Worm (Caenorhabditis elegans) whole organism, young adult: ENCODE data around the gene T16G1.6.

Experiments
- F22D6.2 ChIP-seq: sonication (generic microtip); optimal IDR thresholded peaks from 2 replicates; lab custom pipeline; 2016; ENCODE audit warnings: mild to moderate bottlenecking, missing genetic modification characterization, missing compliant biosample characterization
- F37B4.10 ChIP-seq: fragments of 200-800 bp; sonication (Bioruptor generic); IDR thresholded peaks from 2 replicates; pipeline ENCODE4 v1.3.6; 2022; ENCODE audit warnings: missing genetic modification characterization, missing compliant biosample characterization
- F39B2.1 ChIP-seq: fragments of 200-800 bp; sonication (Bioruptor generic); IDR thresholded peaks from 2 replicates; pipeline ENCODE4 v1.3.6; 2022; ENCODE audit warnings: missing genetic modification reagents, missing genetic modification characterization, missing compliant biosample characterization
- F52B5.7 ChIP-seq: sonication (generic microtip); optimal IDR thresholded peaks from 2 replicates; lab custom pipeline; 2016; ENCODE audit warnings: mild to moderate bottlenecking, missing genetic modification characterization, missing compliant biosample characterization
- F57C9.4 ChIP-seq: sonication (generic microtip); optimal IDR thresholded peaks from 2 replicates; lab custom pipeline; 2017; ENCODE audit warnings: mild to moderate bottlenecking, missing genetic modification characterization, missing compliant biosample characterization
- K11D2.4 ChIP-seq: fragments of 200-800 bp; sonication (Bioruptor generic); IDR thresholded peaks from 2 replicates; pipeline ENCODE4 v1.3.6; 2022; ENCODE audit warnings: missing genetic modification reagents, missing genetic modification characterization, missing compliant biosample characterization
- Y79H2A.3 ChIP-seq: fragments of 200-800 bp; sonication (Bioruptor generic); conservative IDR thresholded peaks from 2 replicates; pipeline ENCODE4 v1.3.6; 2022; ENCODE audit warnings: missing genetic modification reagents, missing genetic modification characterization, missing compliant biosample characterization
- Y95B8A.8 ChIP-seq: fragments of 200-800 bp; sonication (Bioruptor generic); IDR thresholded peaks from 2 replicates; pipeline ENCODE4 v1.3.6; 2022; ENCODE audit warnings: missing genetic modification reagents, missing genetic modification characterization, missing compliant biosample characterization
- ZK185.1 ChIP-seq: sonication (generic microtip); optimal IDR thresholded peaks from 2 replicates; lab custom pipeline; 2016; ENCODE audit warnings: mild to moderate bottlenecking, missing genetic modification characterization, missing compliant biosample characterization; ENCODE audit not compliant: poor library complexity, severe bottlenecking
- atf-7 ChIP-seq: sonication (generic microtip); optimal IDR thresholded peaks from 2 replicates; lab custom pipeline; 2017; ENCODE audit warnings: mild to moderate bottlenecking, missing genetic modification characterization, missing compliant biosample characterization
- ceh-100 ChIP-seq: fragments of 200-800 bp; sonication (Bioruptor generic); IDR thresholded peaks from 2 replicates; pipeline ENCODE4 v1.3.6; 2022; ENCODE audit warnings: missing genetic modification reagents, missing genetic modification characterization, missing compliant biosample characterization
- ceh-91 ChIP-seq: fragments of 200-800 bp; sonication (Bioruptor generic); IDR thresholded peaks from 2 replicates; pipeline ENCODE4 v1.3.6; 2022; ENCODE audit warnings: missing genetic modification reagents, missing genetic modification characterization, missing compliant biosample characterization
- dpl-1 ChIP-seq: fragments of 150-350 bp; optimal IDR thresholded peaks from 2 replicates; lab custom pipeline; 2014; ENCODE audit warnings: missing biosample characterization, missing genetic modification reagents, missing genetic modification characterization
- efl-1 ChIP-seq: fragments of 150-350 bp; optimal IDR thresholded peaks from 2 replicates; lab custom pipeline; 2014; ENCODE audit warnings: missing biosample characterization, missing genetic modification reagents, missing genetic modification characterization
- egl-44 ChIP-seq: fragments of 200-800 bp; sonication (Bioruptor generic); IDR thresholded peaks from 2 replicates; pipeline ENCODE4 v1.3.6; 2022; ENCODE audit warnings: missing genetic modification reagents, missing genetic modification characterization, missing compliant biosample characterization
- egrh-3 ChIP-seq: fragments of 200-800 bp; sonication (Bioruptor generic); IDR thresholded peaks from 2 replicates; pipeline ENCODE4 v1.3.6; 2022; ENCODE audit warnings: missing genetic modification reagents, missing genetic modification characterization, missing compliant biosample characterization
- fkh-3 ChIP-seq: sonication (generic microtip); optimal IDR thresholded peaks from 2 replicates; lab custom pipeline; 2016; ENCODE audit warnings: mild to moderate bottlenecking, missing genetic modification characterization, missing compliant biosample characterization
- him-1 ChIP-seq: sonication (generic microtip); optimal IDR thresholded peaks from 2 replicates; lab custom pipeline; 2016; ENCODE audit warnings: missing genotype, missing genetic modification reagents, missing genetic modification characterization, missing compliant biosample characterization
- hmg-1.2 ChIP-seq: fragments of 200-800 bp; sonication (Bioruptor generic); IDR thresholded peaks from 2 replicates; pipeline ENCODE4 v1.3.6; 2022; ENCODE audit warnings: missing genetic modification reagents, missing genetic modification characterization, missing compliant biosample characterization
- lin-26 ChIP-seq: fragments of 200-800 bp; sonication (Bioruptor generic); IDR thresholded peaks from 2 replicates; pipeline ENCODE4 v1.3.6; 2022; ENCODE audit warnings: missing genetic modification reagents, missing genetic modification characterization, missing compliant biosample characterization
- lin-35 ChIP-seq, 3 experiments: fragments of 150-350 bp in 2 of 3; sonication (generic microtip) in 1 of 3; optimal IDR thresholded peaks; 2 replicates each; lab custom pipeline; 2014 to 2018; ENCODE audit warnings: missing biosample characterization in 3 of 3, missing genetic modification characterization in 3 of 3, missing genetic modification reagents in 3 of 3
- madf-3 ChIP-seq: fragments of 200-800 bp; sonication (Bioruptor generic); IDR thresholded peaks from 2 replicates; pipeline ENCODE4 v1.3.6; 2022; ENCODE audit warnings: missing genetic modification reagents, missing genetic modification characterization, missing compliant biosample characterization
- mcd-1 ChIP-seq: fragments of 200-800 bp; sonication (Bioruptor generic); IDR thresholded peaks from 2 replicates; pipeline ENCODE4 v1.3.6; 2022; ENCODE audit warnings: missing genetic modification reagents, missing genetic modification characterization, missing compliant biosample characterization
- nfya-2 ChIP-seq: fragments of 200-800 bp; sonication (Bioruptor generic); IDR thresholded peaks from 2 replicates; pipeline ENCODE4 v1.3.6; 2022; ENCODE audit warnings: missing genetic modification reagents, missing genetic modification characterization, missing compliant biosample characterization
- nhr-80 ChIP-seq: sonication (generic microtip); optimal IDR thresholded peaks from 2 replicates; lab custom pipeline; 2016; ENCODE audit warnings: missing genetic modification characterization, missing compliant biosample characterization
- repo-1 ChIP-seq: sonication (generic microtip); optimal IDR thresholded peaks from 2 replicates; lab custom pipeline; 2017; ENCODE audit warnings: mild to moderate bottlenecking, missing genetic modification characterization, missing compliant biosample characterization
- snpc-1.3 ChIP-seq: sonication (generic microtip); optimal IDR thresholded peaks from 2 replicates; lab custom pipeline; 2017; ENCODE audit warnings: missing genetic modification characterization, mild to moderate bottlenecking, missing compliant biosample characterization, antibody characterized with exemption, moderate library complexity, missing genotype, missing genetic modification reagents; ENCODE audit not compliant: insufficient read depth
- snpc-4 ChIP-seq, 5 experiments: fragments of 150-350 bp in 1 of 5; sonication (generic microtip) in 4 of 5; optimal IDR thresholded peaks; 2 replicates each; lab custom pipeline; 2014 to 2018; ENCODE audit warnings: missing genetic modification characterization in 5 of 5, missing biosample characterization in 3 of 5, antibody characterized with exemption in 2 of 5, mild to moderate bottlenecking in 2 of 5, missing compliant biosample characterization in 2 of 5, missing genotype in 2 of 5, moderate library complexity in 2 of 5, missing genetic modification reagents in 1 of 5
- tbp1 ChIP-seq: fragments of 200-800 bp; sonication (Bioruptor generic); optimal IDR thresholded peaks from 2 replicates; lab custom pipeline; 2018; ENCODE audit warnings: mild to moderate bottlenecking, missing genetic modification characterization, missing compliant biosample characterization
- unc-62 ChIP-seq: fragments of 150-350 bp; optimal IDR thresholded peaks from 2 replicates; lab custom pipeline; 2014; ENCODE audit warnings: missing biosample characterization, missing genetic modification reagents, missing genetic modification characterization
- ztf-22 ChIP-seq: fragments of 200-800 bp; sonication (Bioruptor generic); optimal IDR thresholded peaks from 2 replicates; lab custom pipeline; 2018; ENCODE audit warnings: mild to moderate bottlenecking, missing genetic modification characterization, moderate library complexity, missing compliant biosample characterization
- ztf-25 ChIP-seq: fragments of 200-800 bp; sonication (Bioruptor generic); IDR thresholded peaks from 2 replicates; pipeline ENCODE4 v1.3.6; 2022; ENCODE audit warnings: missing genetic modification reagents, missing genetic modification characterization, missing compliant biosample characterization
- ztf-28 ChIP-seq: fragments of 200-800 bp; sonication (Bioruptor generic); IDR thresholded peaks from 2 replicates; pipeline ENCODE4 v1.3.6; 2022; ENCODE audit warnings: missing genetic modification reagents, missing genetic modification characterization, missing compliant biosample characterization

Gene T16G1.6

ce11 chrV:12937098-12937497 lies at the start of gene T16G1.6:
Gene T16G1.6, minus strand, starts transcription at chrV:12937174.
- TF ChIP-seq nhr-80 (tag; lab: Kevin White, UChicago) (peak; percentile 90), fkh-3 (no peak)

DNA sequence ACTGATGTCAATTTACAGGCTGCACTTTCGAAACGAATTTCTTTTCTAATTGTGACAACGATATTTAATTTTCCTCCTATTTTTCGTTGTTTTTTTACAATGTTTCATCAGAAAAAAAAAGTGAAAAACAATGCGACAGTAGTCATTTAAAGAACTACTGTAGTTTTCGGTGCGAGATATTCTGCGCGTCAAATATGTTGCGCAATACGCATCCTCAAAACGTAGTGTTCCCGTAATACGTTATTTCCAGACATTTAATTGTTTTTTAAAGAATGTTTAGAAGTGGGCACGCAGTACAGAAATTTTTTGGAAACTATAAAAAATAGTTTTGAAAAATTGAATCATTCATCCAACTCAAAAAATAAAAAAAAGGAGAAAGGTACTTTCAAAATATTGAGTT lies 37.1 kb upstream of the T16G1.6 start:
- TF ChIP-seq ceh-91 (GFP tag; lab: Robert Waterston, UW): no peak
- no peak for TF ChIP-seq F22D6.2 (tag; lab: Kevin White, UChicago)
- no peak for TF ChIP-seq nfya-2
- no peak for TF ChIP-seq him-1
- TF ChIP-seq F57C9.4 (tag; lab: Kevin White, UChicago): no peak
- TF ChIP-seq ceh-100 (GFP tag; lab: Robert Waterston, UW): no peak
- TF ChIP-seq repo-1 (tag; lab: Kevin White, UChicago): no peak
- no peak for TF ChIP-seq hmg-1.2 (GFP tag; lab: Robert Waterston, UW)
- no peak for TF ChIP-seq K11D2.4 (GFP tag; lab: Robert Waterston, UW)
- no peak for TF ChIP-seq ztf-22 (GFP tag; lab: Kevin White, UChicago)
- TF ChIP-seq egl-44 (GFP tag; lab: Robert Waterston, UW): no peak
- TF ChIP-seq ZK185.1 (tag; lab: Kevin White, UChicago): no peak
- no peak for TF ChIP-seq F52B5.7 (tag; lab: Kevin White, UChicago)
- TF ChIP-seq Y79H2A.3 (GFP tag; lab: Robert Waterston, UW): no peak
- no peak for TF ChIP-seq atf-7 (tag; lab: Kevin White, UChicago)
- no peak for TF ChIP-seq snpc-1.3
- TF ChIP-seq madf-3 (GFP tag; lab: Robert Waterston, UW): no peak
- TF ChIP-seq snpc-4 (GFP tag; optimal IDR thresholded peaks at IDR 0.05; lab: Kevin White, UChicago): no peak
- no peak for TF ChIP-seq snpc-4 (tag; optimal IDR thresholded peaks at IDR 0.05; lab: Kevin White, UChicago)
- no peak for TF ChIP-seq ztf-25

DNA sequence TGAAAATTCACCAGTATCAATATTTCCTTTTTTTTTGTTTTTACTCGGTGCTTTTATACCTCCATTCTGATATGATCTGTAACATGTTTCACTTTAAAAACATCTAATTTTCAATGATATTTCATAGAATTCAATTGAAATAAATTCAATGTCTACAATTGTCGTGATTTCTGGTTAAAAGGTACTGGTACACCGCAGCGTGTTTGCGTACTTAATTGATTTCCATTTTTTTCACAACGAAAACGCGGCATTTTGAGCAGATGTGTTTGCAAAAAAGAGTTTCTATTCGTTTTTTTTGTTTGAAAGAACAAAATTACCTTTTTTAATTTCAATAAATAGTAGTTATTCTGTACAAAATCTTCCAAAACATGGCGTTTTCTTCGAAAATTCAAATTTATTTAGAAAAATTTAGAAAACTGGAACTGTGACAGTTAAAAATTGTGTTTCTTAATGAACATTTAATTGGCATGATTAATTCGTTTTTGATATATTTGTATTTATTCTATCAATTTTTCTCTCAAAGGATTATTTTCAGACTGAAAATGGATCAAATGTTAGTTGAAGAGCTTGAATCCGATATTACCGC lies 33.7 kb upstream of the T16G1.6 start, which contains the start of gene pnn-1:
TSS of gene pnn-1 (plus strand) at position 536 of the 586 bp plus-strand sequence.
- TF ChIP-seq unc-62 (no peak), mcd-1 (GFP tag; lab: Robert Waterston, UW) (peak; percentile 42; the same call in 1 of the 2 replicates), lin-35 (GFP tag; optimal IDR thresholded peaks at IDR 0.05; lab: Kevin White, UChicago) (peak in 1 of 3 experiments; percentile 63), ztf-28 (GFP tag; lab: Robert Waterston, UW) (no peak), efl-1 (GFP tag; lab: Kevin White, UChicago) (peak; percentile 32), egrh-3 (GFP tag; lab: Robert Waterston, UW) (no peak), dpl-1 (GFP tag; lab: Kevin White, UChicago) (peak; percentile 6), hmg-1.2 (GFP tag; lab: Robert Waterston, UW) (peak; percentile 26; the same call in 1 of the 2 replicates), F37B4.10 (no peak)
- TF ChIP-seq, all 124 proteins: peak for 5

- TF ChIP-seq snpc-4 (GFP tag; optimal IDR thresholded peaks at IDR 0.05; lab: Kevin White, UChicago): no peak
- TF ChIP-seq snpc-4 (tag; optimal IDR thresholded peaks at IDR 0.05; lab: Kevin White, UChicago): no peak
- TF ChIP-seq lin-26 (GFP tag; lab: Robert Waterston, UW): no peak
- no peak for TF ChIP-seq tbp1 (GFP tag; lab: Kevin White, UChicago)
- TF ChIP-seq madf-3 (GFP tag; lab: Robert Waterston, UW): no peak
- TF ChIP-seq Y95B8A.8 (GFP tag; lab: Robert Waterston, UW): no peak
- no peak for TF ChIP-seq F39B2.1 (GFP tag; lab: Robert Waterston, UW)
- no peak for TF ChIP-seq F22D6.2 (tag; lab: Kevin White, UChicago)
Observed at ce11 chrV:12968555-12968954, 31.6 kb upstream of the T16G1.6 start, which contains the start of gene lin-46. Gene lin-46, plus strand, starts transcription at chrV:12968855.
